Worm (Caenorhabditis elegans) whole organism, mixed stage, embryonic: ENCODE results near the gene C47A10.16.

Source experiments
- M03D4.4 ChIP-seq: sonication (generic microtip); optimal IDR thresholded peaks from 2 replicates; lab custom pipeline; 2017; ENCODE audit warnings: mild to moderate bottlenecking, missing genetic modification characterization, missing compliant biosample characterization
- blmp-1 ChIP-seq: fragments of 150-350 bp; optimal IDR thresholded peaks from 2 replicates; lab custom pipeline; 2014; ENCODE audit warnings: missing biosample characterization, missing genetic modification characterization
- ceh-39 ChIP-seq: fragments of 150-350 bp; optimal IDR thresholded peaks from 2 replicates; lab custom pipeline; 2014; ENCODE audit warnings: missing biosample characterization, missing genetic modification characterization
- ceh-43 ChIP-seq: fragments of 200-800 bp; sonication (Bioruptor generic); optimal IDR thresholded peaks from 2 replicates; lab custom pipeline; 2018; ENCODE audit warnings: mild to moderate bottlenecking, missing genetic modification characterization, moderate library complexity, missing compliant biosample characterization
- ceh-83 ChIP-seq: fragments of 200-800 bp; sonication (Bioruptor generic); optimal IDR thresholded peaks from 2 replicates; lab custom pipeline; 2018; ENCODE audit warnings: mild to moderate bottlenecking, missing genetic modification characterization, missing compliant biosample characterization
- ces-1 ChIP-seq: fragments of 150-350 bp; optimal IDR thresholded peaks from 2 replicates; lab custom pipeline; 2014; ENCODE audit warnings: missing biosample characterization, missing genetic modification reagents, missing genetic modification characterization
- elt-1 ChIP-seq: sonication (generic microtip); optimal IDR thresholded peaks from 2 replicates; lab custom pipeline; 2017; ENCODE audit warnings: missing genetic modification characterization, mild to moderate bottlenecking, missing compliant biosample characterization, antibody characterized with exemption, moderate library complexity, borderline replicate concordance; ENCODE audit not compliant: insufficient read depth
- elt-3 ChIP-seq: fragments of 150-350 bp; optimal IDR thresholded peaks from 2 replicates; lab custom pipeline; 2014; ENCODE audit warnings: missing biosample characterization, missing genetic modification characterization
- hlh-1 ChIP-seq: fragments of 150-350 bp; optimal IDR thresholded peaks from 2 replicates; lab custom pipeline; 2014; ENCODE audit warnings: missing biosample characterization, missing genetic modification reagents, missing genetic modification characterization
- lin-13 ChIP-seq: fragments of 150-350 bp; optimal IDR thresholded peaks from 2 replicates; lab custom pipeline; 2014; ENCODE audit warnings: missing biosample characterization, missing genetic modification characterization
- lsy-2 ChIP-seq: fragments of 150-350 bp; optimal IDR thresholded peaks from 2 replicates; lab custom pipeline; 2014; ENCODE audit warnings: missing biosample characterization, missing genetic modification characterization
- mab-5 ChIP-seq: fragments of 150-350 bp; optimal IDR thresholded peaks from 2 replicates; lab custom pipeline; 2014; ENCODE audit warnings: missing biosample characterization, missing genetic modification characterization
- mep-1 ChIP-seq: fragments of 150-350 bp; optimal IDR thresholded peaks from 2 replicates; lab custom pipeline; 2017; ENCODE audit warnings: missing biosample characterization, missing genetic modification reagents, missing genetic modification characterization, inconsistent platforms
- mls-2 ChIP-seq: sonication (generic microtip); optimal IDR thresholded peaks from 2 replicates; lab custom pipeline; 2016; ENCODE audit warnings: mild to moderate bottlenecking, missing genetic modification characterization, moderate library complexity, missing compliant biosample characterization
- nhr-12 ChIP-seq: fragments of 150-350 bp; optimal IDR thresholded peaks from 2 replicates; lab custom pipeline; 2014; ENCODE audit warnings: missing biosample characterization, missing genetic modification characterization
- nhr-2 ChIP-seq: fragments of 150-350 bp; optimal IDR thresholded peaks from 2 replicates; lab custom pipeline; 2014; ENCODE audit warnings: missing biosample characterization, missing genetic modification characterization
- nhr-237 ChIP-seq: fragments of 150-350 bp; optimal IDR thresholded peaks from 2 replicates; lab custom pipeline; 2014; ENCODE audit warnings: missing biosample characterization, missing genetic modification characterization
- nhr-28 ChIP-seq: fragments of 150-350 bp; optimal IDR thresholded peaks from 2 replicates; lab custom pipeline; 2014; ENCODE audit warnings: missing biosample characterization, missing genetic modification characterization
- nhr-76 ChIP-seq: sonication (generic microtip); optimal IDR thresholded peaks from 2 replicates; lab custom pipeline; 2017; ENCODE audit warnings: missing biosample characterization, missing genetic modification characterization
- snpc-4 ChIP-seq: fragments of 150-350 bp; optimal IDR thresholded peaks from 2 replicates; lab custom pipeline; 2014; ENCODE audit warnings: missing biosample characterization, missing genetic modification characterization
- sptf-1 ChIP-seq: sonication (generic microtip); optimal IDR thresholded peaks from 2 replicates; lab custom pipeline; 2017; ENCODE audit warnings: mild to moderate bottlenecking, missing genetic modification characterization, moderate library complexity, missing compliant biosample characterization
- tbx-8 ChIP-seq: fragments of 200-800 bp; sonication (Bioruptor generic); optimal IDR thresholded peaks from 2 replicates; lab custom pipeline; 2018; ENCODE audit warnings: mild to moderate bottlenecking, missing genetic modification characterization, moderate library complexity, missing compliant biosample characterization
- unc-120 ChIP-seq: sonication (generic microtip); optimal IDR thresholded peaks from 2 replicates; lab custom pipeline; 2017; ENCODE audit warnings: missing genetic modification characterization, missing compliant biosample characterization; ENCODE audit not compliant: poor library complexity, severe bottlenecking
- unc-39 ChIP-seq: fragments of 150-350 bp; optimal IDR thresholded peaks from 2 replicates; lab custom pipeline; 2014; ENCODE audit warnings: missing biosample characterization, missing genetic modification characterization
- unc-62 ChIP-seq: fragments of 150-350 bp; optimal IDR thresholded peaks from 2 replicates; lab custom pipeline; 2014; ENCODE audit warnings: missing biosample characterization, missing genetic modification reagents, missing genetic modification characterization
- zip-8 ChIP-seq: fragments of 150-350 bp; optimal IDR thresholded peaks from 2 replicates; lab custom pipeline; 2014; ENCODE audit warnings: missing biosample characterization, missing genetic modification characterization
- ztf-11 ChIP-seq: fragments of 150-350 bp; optimal IDR thresholded peaks from 2 replicates; lab custom pipeline; 2014; ENCODE audit warnings: missing biosample characterization, missing genetic modification characterization

Gene C47A10.16

DNA sequence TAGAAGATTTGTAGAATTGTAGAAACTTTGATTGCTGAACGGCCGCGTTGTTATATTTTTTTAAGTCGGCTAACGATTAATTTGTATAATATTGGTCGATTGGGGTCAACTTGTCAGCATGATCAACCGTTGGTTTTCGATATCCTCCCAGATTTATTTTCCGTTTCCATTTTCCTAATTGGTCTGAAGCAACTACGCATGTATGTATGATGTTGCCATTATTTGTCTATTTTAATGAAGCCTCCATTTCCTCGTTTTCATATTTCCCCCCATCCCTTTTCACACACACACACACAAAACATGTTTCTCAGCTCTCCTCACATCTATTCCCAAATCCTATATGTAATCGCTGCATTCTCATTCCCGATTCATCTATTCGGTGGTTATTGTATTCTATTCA is 35.6 kb upstream of the C47A10.16 start, which contains the start of gene srh-287:
TSS of gene srh-287 (plus strand) at position 301 of the 400 bp plus-strand sequence.
- no peak for TF ChIP-seq ces-1 (GFP tag; lab: Kevin White, UChicago)
- no peak for TF ChIP-seq elt-3 (tag; lab: Kevin White, UChicago)
- TF ChIP-seq hlh-1 (tag; lab: Kevin White, UChicago) = no peak
- no peak for TF ChIP-seq nhr-76 (tag; lab: Kevin White, UChicago)

DNA sequence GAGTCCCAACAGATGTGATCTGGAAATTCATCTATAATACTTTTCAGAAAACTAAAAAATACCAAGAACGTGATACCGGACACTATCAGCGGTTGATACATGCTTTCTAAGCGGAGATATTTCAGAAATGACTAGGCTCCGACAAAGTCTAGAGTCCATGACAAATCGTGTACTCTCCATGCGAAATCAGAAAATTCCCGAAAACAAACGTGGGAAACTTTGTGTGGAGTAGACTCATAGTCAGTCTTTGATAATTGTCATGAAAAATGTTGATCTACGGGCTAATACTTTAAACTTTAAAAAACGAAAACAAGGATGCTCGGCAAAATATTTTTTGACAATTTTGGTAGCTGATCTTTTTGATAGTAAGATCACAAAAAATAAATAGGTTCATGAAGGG is 33.8 kb upstream of the C47A10.16 start, which contains the start of gene srx-18:
TSS of gene srx-18 (minus strand) at position 101 of the 400 bp plus-strand sequence.
- TF ChIP-seq ztf-11 = no peak
- no peak for TF ChIP-seq nhr-237
- no peak for TF ChIP-seq lsy-2 (tag; lab: Kevin White, UChicago)
- TF ChIP-seq M03D4.4 = no peak
- TF ChIP-seq snpc-4 (tag; lab: Kevin White, UChicago) = no peak
- TF ChIP-seq elt-1 (tag; lab: Kevin White, UChicago) = no peak
- no peak for TF ChIP-seq zip-8 (tag; lab: Kevin White, UChicago)

DNA sequence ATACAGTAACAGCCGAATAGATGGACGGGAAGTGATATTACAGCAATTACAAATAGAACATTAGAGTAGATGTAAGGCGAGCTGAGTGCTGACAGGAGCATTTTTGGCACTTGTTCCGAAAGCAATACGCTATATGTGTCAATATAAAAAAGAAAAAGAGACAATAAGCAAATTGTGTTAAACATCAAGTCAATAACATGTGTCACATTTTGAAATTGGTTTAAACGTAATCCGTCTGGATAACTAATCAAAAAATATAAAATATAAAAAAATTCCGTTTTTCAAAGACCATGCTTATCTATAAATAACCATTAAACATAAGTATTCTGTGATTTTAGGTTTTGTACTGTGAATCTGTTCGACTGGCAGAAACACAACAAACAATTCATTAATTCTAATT is 30.7 kb upstream of the C47A10.16 start, which contains the start of gene srh-288:
TSS of gene srh-288 (minus strand) at position 101 of the 400 bp plus-strand sequence.
- no peak for TF ChIP-seq unc-120 (tag; lab: Kevin White, UChicago)
- no peak for TF ChIP-seq mab-5 (tag; lab: Kevin White, UChicago)
- TF ChIP-seq zip-8 (tag; lab: Kevin White, UChicago) = no peak
- no peak for TF ChIP-seq ztf-11
- no peak for TF ChIP-seq nhr-12
- no peak for TF ChIP-seq unc-39
- TF ChIP-seq sptf-1 (tag; lab: Kevin White, UChicago) = no peak

DNA sequence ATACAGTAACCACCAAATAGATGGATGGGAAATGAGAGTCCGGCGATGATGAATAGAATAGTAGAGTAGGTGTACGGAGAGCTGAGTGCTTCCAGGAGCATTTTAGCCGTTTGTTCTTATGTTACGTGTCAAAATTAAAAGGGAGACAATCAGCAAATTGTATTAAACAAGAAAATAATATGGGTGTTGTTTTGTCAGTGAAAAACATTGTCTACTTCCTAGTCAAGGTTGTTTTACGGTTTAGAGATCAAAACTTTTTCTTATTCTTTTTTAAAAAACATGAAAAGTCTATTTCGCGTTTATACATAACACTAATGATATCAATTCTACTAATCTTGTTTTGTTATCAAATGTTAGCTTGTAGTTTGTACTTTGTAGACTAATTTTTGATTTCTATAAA is 29.0 kb upstream of the C47A10.16 start, which contains the start of gene srh-289:
TSS of gene srh-289 (minus strand) at position 101 of the 400 bp plus-strand sequence.
- no peak for TF ChIP-seq snpc-4 (tag; lab: Kevin White, UChicago)
- no peak for TF ChIP-seq lsy-2 (tag; lab: Kevin White, UChicago)
- TF ChIP-seq tbx-8 (GFP tag; lab: Kevin White, UChicago) = no peak
- TF ChIP-seq ceh-43 (GFP tag; lab: Kevin White, UChicago) = no peak
- no peak for TF ChIP-seq nhr-28
- TF ChIP-seq ces-1 (GFP tag; lab: Kevin White, UChicago) = no peak
- TF ChIP-seq unc-62 (GFP tag; lab: Kevin White, UChicago) = no peak
- no peak for TF ChIP-seq mep-1 (tag; lab: Kevin White, UChicago)
- no peak for TF ChIP-seq nhr-2 (tag; lab: Kevin White, UChicago)
- no peak for TF ChIP-seq mab-5 (tag; lab: Kevin White, UChicago)
- TF ChIP-seq nhr-12 = no peak
- TF ChIP-seq unc-39 = no peak
- no peak for TF ChIP-seq zip-8 (tag; lab: Kevin White, UChicago)

DNA sequence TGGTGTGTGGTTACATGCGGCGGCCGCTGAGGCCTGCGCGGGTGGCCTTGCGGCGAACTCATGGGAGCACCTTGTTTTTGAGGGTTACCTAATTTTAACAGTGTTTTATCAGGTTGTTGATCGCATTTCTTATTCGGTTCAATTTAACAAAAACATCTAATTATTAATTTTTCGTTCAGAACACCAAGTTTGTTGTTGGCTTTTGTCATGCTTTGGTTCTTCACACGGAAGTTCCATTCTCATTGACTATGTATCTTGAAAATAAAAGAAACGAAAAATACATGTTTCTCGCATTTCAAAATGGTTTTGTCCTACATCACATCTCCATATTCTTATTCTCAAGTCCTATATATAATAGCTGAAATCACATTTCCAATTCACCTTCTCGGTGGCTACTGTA is 25.2 kb upstream of the C47A10.16 start, which contains the start of gene srh-290:
TSS of gene srh-290 (plus strand) at position 301 of the 400 bp plus-strand sequence.
- TF ChIP-seq mls-2 (tag; lab: Kevin White, UChicago) = no peak
- TF ChIP-seq lin-13 (tag; lab: Kevin White, UChicago) = no peak
- TF ChIP-seq nhr-76 (tag; lab: Kevin White, UChicago) = no peak
- TF ChIP-seq unc-120 (tag; lab: Kevin White, UChicago) = no peak

DNA sequence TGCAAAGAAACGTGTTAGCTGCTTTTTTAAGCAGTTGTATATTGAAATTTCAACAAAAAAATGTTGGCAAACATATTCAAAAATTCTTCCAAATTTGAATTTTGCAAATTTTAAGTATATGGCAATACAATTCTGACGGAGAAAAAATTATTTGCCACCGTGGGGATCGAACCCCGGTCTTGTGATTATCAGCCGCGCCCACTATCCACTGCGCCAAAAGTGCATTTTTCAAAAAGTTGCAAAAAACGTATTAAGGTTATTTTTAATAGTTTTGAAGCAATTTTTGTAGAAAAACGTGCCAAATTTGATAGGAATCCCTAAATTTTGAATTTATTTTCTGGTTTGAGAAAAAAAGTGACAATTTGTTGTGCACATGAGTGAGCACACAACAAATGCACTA is 19.4 kb upstream of the C47A10.16 start:
- TF ChIP-seq ceh-39 (tag; lab: Kevin White, UChicago) (no peak), blmp-1 (tag; lab: Kevin White, UChicago) (no peak), ceh-83 (GFP tag; lab: Kevin White, UChicago) (no peak), elt-1 (tag; lab: Kevin White, UChicago) (no peak), ztf-11 (no peak), unc-120 (tag; lab: Kevin White, UChicago) (no peak), nhr-2 (tag; lab: Kevin White, UChicago) (no peak), nhr-28 (no peak), ces-1 (GFP tag; lab: Kevin White, UChicago) (no peak), elt-3 (tag; lab: Kevin White, UChicago) (no peak), zip-8 (tag; lab: Kevin White, UChicago) (no peak)
